Worm (Caenorhabditis elegans) whole organism, L2 larva: ENCODE results near the gene lin-66.

ENCODE experiments used
- C34F6.9 ChIP-seq: fragments of 150-350 bp; optimal IDR thresholded peaks from 2 replicates; lab custom pipeline; 2014; ENCODE audit warnings: missing biosample characterization, missing genetic modification characterization
- F13H6.1 ChIP-seq: sonication (generic microtip); optimal IDR thresholded peaks from 2 replicates; lab custom pipeline; 2016; ENCODE audit warnings: missing genetic modification characterization, missing compliant biosample characterization
- Y55F3AM.14 ChIP-seq: fragments of 200-800 bp; sonication (Bioruptor generic); optimal IDR thresholded peaks from 2 replicates; lab custom pipeline; 2018; ENCODE audit warnings: mild to moderate bottlenecking, missing genetic modification characterization, missing compliant biosample characterization
- ZK546.5 ChIP-seq: sonication (generic microtip); optimal IDR thresholded peaks from 2 replicates; lab custom pipeline; 2017; ENCODE audit warnings: missing biosample characterization, missing genetic modification characterization
- alr-1 ChIP-seq: fragments of 150-350 bp; optimal IDR thresholded peaks from 2 replicates; lab custom pipeline; 2014; ENCODE audit warnings: missing biosample characterization, missing genetic modification characterization
- ama-1 ChIP-seq: fragments of 150-350 bp; optimal IDR thresholded peaks from 2 replicates; lab custom pipeline; 2018; ENCODE audit warnings: inconsistent platforms
- blmp-1 ChIP-seq: sonication (generic microtip); optimal IDR thresholded peaks from 2 replicates; lab custom pipeline; 2017; ENCODE audit warnings: missing genetic modification characterization, mild to moderate bottlenecking, missing compliant biosample characterization, antibody characterized with exemption, moderate library complexity; ENCODE audit not compliant: insufficient read depth
- ceh-16 ChIP-seq: fragments of 150-350 bp; optimal IDR thresholded peaks from 2 replicates; lab custom pipeline; 2014; ENCODE audit warnings: missing biosample characterization, missing genetic modification characterization
- ceh-82 ChIP-seq: fragments of 150-350 bp; optimal IDR thresholded peaks from 2 replicates; lab custom pipeline; 2014; ENCODE audit warnings: missing biosample characterization, missing genetic modification characterization
- crh-2 ChIP-seq: sonication (generic microtip); optimal IDR thresholded peaks from 2 replicates; lab custom pipeline; 2017; ENCODE audit warnings: missing biosample characterization, missing genetic modification characterization
- egl-27 ChIP-seq: sonication (generic microtip); optimal IDR thresholded peaks from 3 replicates; lab custom pipeline; 2017; ENCODE audit warnings: missing biosample characterization, missing genetic modification reagents, missing genetic modification characterization
- elt-1 ChIP-seq: fragments of 150-350 bp; optimal IDR thresholded peaks from 2 replicates; lab custom pipeline; 2014; ENCODE audit warnings: missing biosample characterization, missing genetic modification characterization
- fos-1 ChIP-seq: fragments of 150-350 bp; optimal IDR thresholded peaks from 2 replicates; lab custom pipeline; 2014; ENCODE audit warnings: missing biosample characterization, missing genetic modification characterization
- gmeb-1 ChIP-seq: fragments of 150-350 bp; optimal IDR thresholded peaks from 2 replicates; lab custom pipeline; 2014; ENCODE audit warnings: missing biosample characterization, missing genetic modification characterization
- lin-11 ChIP-seq: fragments of 150-350 bp; sonication (generic microtip); optimal IDR thresholded peaks from 2 replicates; lab custom pipeline; 2014; ENCODE audit warnings: missing biosample characterization, missing genetic modification characterization, inconsistent platforms, mixed read lengths
- lin-13 ChIP-seq: fragments of 150-350 bp; optimal IDR thresholded peaks from 2 replicates; lab custom pipeline; 2014; ENCODE audit warnings: missing biosample characterization, missing genetic modification reagents, missing genetic modification characterization
- lin-39 ChIP-seq: fragments of 150-350 bp; optimal IDR thresholded peaks from 2 replicates; lab custom pipeline; 2014; ENCODE audit warnings: missing biosample characterization, missing genetic modification reagents, missing genetic modification characterization
- lsy-2 ChIP-seq, 2 experiments: fragments of 150-350 bp in 1 of 2; sonication (generic microtip) in 1 of 2; optimal IDR thresholded peaks; 2 replicates each; lab custom pipeline; 2014 to 2017; ENCODE audit warnings: missing biosample characterization in 2 of 2, missing genetic modification characterization in 2 of 2
- mab-5 ChIP-seq: fragments of 150-350 bp; optimal IDR thresholded peaks from 2 replicates; lab custom pipeline; 2014; ENCODE audit warnings: missing biosample characterization, missing genetic modification characterization
- mbf-1 ChIP-seq: sonication (generic microtip); optimal IDR thresholded peaks from 2 replicates; lab custom pipeline; 2017; ENCODE audit warnings: missing biosample characterization, missing genetic modification characterization
- mdl-1 ChIP-seq, 2 experiments: fragments of 150-350 bp in 1 of 2; sonication (generic microtip) in 1 of 2; optimal IDR thresholded peaks; 2 replicates each; lab custom pipeline; 2017; ENCODE audit warnings: missing biosample characterization in 2 of 2, missing genetic modification characterization in 2 of 2
- nhr-11 ChIP-seq: fragments of 150-350 bp; optimal IDR thresholded peaks from 2 replicates; lab custom pipeline; 2014; ENCODE audit warnings: missing biosample characterization, missing genetic modification characterization
- nhr-129 ChIP-seq: fragments of 150-350 bp; optimal IDR thresholded peaks from 2 replicates; lab custom pipeline; 2014; ENCODE audit warnings: missing biosample characterization, missing genetic modification characterization
- nhr-21 ChIP-seq: fragments of 150-350 bp; optimal IDR thresholded peaks from 2 replicates; lab custom pipeline; 2014; ENCODE audit warnings: missing biosample characterization, missing genetic modification characterization
- nhr-237 ChIP-seq: fragments of 150-350 bp; optimal IDR thresholded peaks from 2 replicates; lab custom pipeline; 2014; ENCODE audit warnings: missing biosample characterization, missing genetic modification characterization
- nhr-25 ChIP-seq: fragments of 150-350 bp; sonication (generic microtip); optimal IDR thresholded peaks from 3 replicates; lab custom pipeline; 2014; ENCODE audit warnings: missing biosample characterization, missing genetic modification characterization
- nhr-6 ChIP-seq: fragments of 150-350 bp; optimal IDR thresholded peaks from 2 replicates; lab custom pipeline; 2014; ENCODE audit warnings: missing biosample characterization, missing genetic modification characterization
- peb-1 ChIP-seq: fragments of 150-350 bp; optimal IDR thresholded peaks from 2 replicates; lab custom pipeline; 2014; ENCODE audit warnings: missing biosample characterization, missing genetic modification characterization
- sem-4 ChIP-seq: fragments of 150-350 bp; optimal IDR thresholded peaks from 2 replicates; lab custom pipeline; 2014; ENCODE audit warnings: missing biosample characterization, missing genetic modification reagents, missing genetic modification characterization
- sma-3 ChIP-seq: sonication (generic microtip); optimal IDR thresholded peaks from 2 replicates; lab custom pipeline; 2016; ENCODE audit warnings: missing genetic modification reagents, missing genetic modification characterization, missing compliant biosample characterization
- sma-9 ChIP-seq, 2 experiments: fragments of 150-350 bp in 1 of 2; sonication (generic microtip) in 1 of 2; optimal IDR thresholded peaks; 2 replicates each; lab custom pipeline; 2014 to 2016; ENCODE audit warnings: missing genetic modification characterization in 2 of 2, mild to moderate bottlenecking in 1 of 2, missing biosample characterization in 1 of 2, missing compliant biosample characterization in 1 of 2, missing genetic modification reagents in 1 of 2, moderate library complexity in 1 of 2
- snpc-4 ChIP-seq: fragments of 150-350 bp; optimal IDR thresholded peaks from 2 replicates; lab custom pipeline; 2014; ENCODE audit warnings: missing biosample characterization, missing genetic modification characterization
- unc-39 ChIP-seq: fragments of 150-350 bp; optimal IDR thresholded peaks from 2 replicates; lab custom pipeline; 2014; ENCODE audit warnings: missing biosample characterization, missing genetic modification characterization
- unc-55 ChIP-seq: fragments of 150-350 bp; sonication (generic microtip); optimal IDR thresholded peaks from 3 replicates; lab custom pipeline; 2014; ENCODE audit warnings: missing biosample characterization, missing genetic modification reagents, missing genetic modification characterization
- unc-62 ChIP-seq: fragments of 150-350 bp; optimal IDR thresholded peaks from 2 replicates; lab custom pipeline; 2014; ENCODE audit warnings: missing biosample characterization, missing genetic modification reagents, missing genetic modification characterization
- zag-1 ChIP-seq: fragments of 150-350 bp; optimal IDR thresholded peaks from 2 replicates; lab custom pipeline; 2014; ENCODE audit warnings: missing biosample characterization, missing genetic modification characterization
- ztf-1 ChIP-seq: fragments of 200-800 bp; sonication (Bioruptor generic); conservative IDR thresholded peaks from 2 replicates; pipeline ENCODE4 v1.3.6; 2022; ENCODE audit warnings: missing genetic modification characterization, missing compliant biosample characterization
- ztf-11 ChIP-seq: sonication (generic microtip); optimal IDR thresholded peaks from 2 replicates; lab custom pipeline; 2017; ENCODE audit warnings: missing biosample characterization, missing genetic modification characterization
- ztf-4 ChIP-seq: fragments of 150-350 bp; optimal IDR thresholded peaks from 2 replicates; lab custom pipeline; 2014; ENCODE audit warnings: missing biosample characterization, missing genetic modification characterization

lin-66 gene

ce11 chrIV:13887408-13888163 is at the start of gene lin-66:
TSS of gene lin-66 (plus strand) at chrIV:13888079.
- peak; percentile 59 for TF ChIP-seq snpc-4 (tag; lab: Kevin White, UChicago)
- TF ChIP-seq unc-62 = no peak
- peak; percentile 77 for TF ChIP-seq lin-13 (GFP tag; lab: Kevin White, UChicago)
- peak; percentile 59 for TF ChIP-seq blmp-1
- TF ChIP-seq ztf-11 = no peak
- no peak for TF ChIP-seq ZK546.5 (tag; lab: Kevin White, UChicago)
- peak; percentile 84 for TF ChIP-seq unc-55 (GFP tag; lab: Kevin White, UChicago)
- TF ChIP-seq ceh-82 (tag; lab: Kevin White, UChicago) = no peak
- no peak for TF ChIP-seq alr-1 (tag; lab: Kevin White, UChicago)
- TF ChIP-seq fos-1 (tag; lab: Kevin White, UChicago) = peak; percentile 80
- TF ChIP-seq lin-11 (tag; lab: Kevin White, UChicago) = peak; percentile 91
- TF ChIP-seq ztf-4 (tag; lab: Kevin White, UChicago) = peak; percentile 68
- no peak for TF ChIP-seq mbf-1
- TF ChIP-seq egl-27 (tag; lab: Kevin White, UChicago) = peak; percentile 64
- peak; percentile 88 to 89 for TF ChIP-seq mdl-1 (tag; optimal IDR thresholded peaks at IDR 0.05; lab: Kevin White, UChicago)
- TF ChIP-seq F13H6.1 (tag; lab: Kevin White, UChicago) = peak; percentile 98
- TF ChIP-seq nhr-6 (tag; lab: Kevin White, UChicago) = peak; percentile 72
- peak; percentile 99 for TF ChIP-seq nhr-129 (tag; lab: Kevin White, UChicago)
- peak; percentile 75 for TF ChIP-seq sma-9 (GFP tag; optimal IDR thresholded peaks at IDR 0.05; lab: Kevin White, UChicago)
- TF ChIP-seq sma-9 (tag; optimal IDR thresholded peaks at IDR 0.05; lab: Kevin White, UChicago) = no peak
- peak; percentile 86 for TF ChIP-seq crh-2
- TF ChIP-seq sma-3 (GFP tag; lab: Kevin White, UChicago) = peak; percentile 85
- TF ChIP-seq nhr-25 = peak; percentile 87
- no peak for TF ChIP-seq lin-39 (tag; lab: Kevin White, UChicago)
- peak; percentile 50 for TF ChIP-seq ceh-16 (tag; lab: Kevin White, UChicago)
- TF ChIP-seq nhr-237 (tag; lab: Kevin White, UChicago) = peak; percentile 25
- TF ChIP-seq mab-5 (tag; lab: Kevin White, UChicago) = peak; percentile 60
- TF ChIP-seq elt-1 (tag; lab: Kevin White, UChicago) = no peak
- TF ChIP-seq ama-1 = peak; percentile 61
- peak; percentile 92 for TF ChIP-seq Y55F3AM.14
- no peak for TF ChIP-seq peb-1 (tag; lab: Kevin White, UChicago)
- peak; percentile 87 for TF ChIP-seq zag-1
- peak; percentile 16 for TF ChIP-seq sem-4 (tag; lab: Kevin White, UChicago)
- TF ChIP-seq nhr-21 (tag; lab: Kevin White, UChicago) = peak; percentile 67
- TF ChIP-seq C34F6.9 (tag; lab: Kevin White, UChicago) = peak; percentile 83
- TF ChIP-seq gmeb-1 (tag; lab: Kevin White, UChicago) = peak; percentile 64
- peak; percentile 37 to 78 for TF ChIP-seq lsy-2 (tag; optimal IDR thresholded peaks at IDR 0.05; lab: Kevin White, UChicago)
- TF ChIP-seq unc-39 (tag; lab: Kevin White, UChicago) = peak; percentile 59

ce11 chrIV:13838296-13838695 is 49.6 kb upstream of the lin-66 start:
- TF ChIP-seq ztf-11 = no peak
- no peak for TF ChIP-seq snpc-4 (tag; lab: Kevin White, UChicago)
- TF ChIP-seq alr-1 (tag; lab: Kevin White, UChicago) = no peak
- TF ChIP-seq elt-1 (tag; lab: Kevin White, UChicago) = no peak
- no peak for TF ChIP-seq lin-11 (tag; lab: Kevin White, UChicago)
- no peak for TF ChIP-seq mdl-1 (tag; optimal IDR thresholded peaks at IDR 0.05; lab: Kevin White, UChicago)
- TF ChIP-seq sem-4 (tag; lab: Kevin White, UChicago) = no peak

ce11 chrIV:13860459-13860858 is 27.4 kb upstream of the lin-66 start:
- TF ChIP-seq nhr-11 (tag; lab: Kevin White, UChicago) = no peak
- TF ChIP-seq ztf-1 (GFP tag; lab: Robert Waterston, UW) = no peak
